Fruit fly (Drosophila melanogaster) whole organism, embryonic: ENCODE results near the gene CG10651.

ENCODE experiments used
- CG10959 ChIP-seq: fragments of 200-800 bp; sonication (Bioruptor generic); IDR thresholded peaks from 2 replicates; pipeline ENCODE4 v1.3.6; 2022; ENCODE audit warnings: missing biosample characterization, missing genetic modification characterization
- CG11085 ChIP-seq: fragments of 200-800 bp; sonication (Bioruptor generic); IDR thresholded peaks from 2 replicates; pipeline ENCODE4 v1.3.6; 2022; ENCODE audit warnings: missing biosample characterization, missing genetic modification characterization
- CG13287 ChIP-seq: fragments of 200-800 bp; sonication (Bioruptor generic); IDR thresholded peaks from 2 replicates; pipeline ENCODE4 v1.3.6; 2022; ENCODE audit warnings: missing biosample characterization, missing genetic modification characterization; ENCODE audit not compliant: partially characterized antibody
- CG13424 ChIP-seq: fragments of 200-800 bp; sonication (Bioruptor generic); optimal IDR thresholded peaks from 2 replicates; lab custom pipeline; 2019; ENCODE audit warnings: missing biosample characterization, mild to moderate bottlenecking, missing genetic modification characterization, moderate library complexity
- CG13624 ChIP-seq: fragments of 200-800 bp; sonication (Bioruptor generic); optimal IDR thresholded peaks from 2 replicates; lab custom pipeline; 2016; ENCODE audit warnings: missing biosample characterization, missing genetic modification characterization
- CG15073 ChIP-seq: fragments of 200-800 bp; sonication (Bioruptor generic); optimal IDR thresholded peaks from 2 replicates; lab custom pipeline; 2016; ENCODE audit warnings: missing biosample characterization, missing genetic modification characterization
- CG15696 ChIP-seq: fragments of 200-800 bp; sonication (Bioruptor generic); optimal IDR thresholded peaks from 2 replicates; lab custom pipeline; 2019; ENCODE audit warnings: missing biosample characterization, mild to moderate bottlenecking, missing genetic modification characterization, moderate library complexity
- CG16813 ChIP-seq: fragments of 200-800 bp; sonication (Bioruptor generic); IDR thresholded peaks from 3 replicates; pipeline ENCODE4 v1.3.6; 2022; ENCODE audit warnings: missing biosample characterization, missing genetic modification characterization; ENCODE audit not compliant: partially characterized antibody
- CG2116 ChIP-seq: fragments of 200-800 bp; sonication (Bioruptor generic); optimal IDR thresholded peaks from 3 replicates; lab custom pipeline; 2018; ENCODE audit warnings: missing biosample characterization, mild to moderate bottlenecking, missing genetic modification characterization
- CG31388 ChIP-seq: fragments of 200-800 bp; sonication (Bioruptor generic); optimal IDR thresholded peaks from 2 replicates; lab custom pipeline; 2016; ENCODE audit warnings: missing biosample characterization, missing genetic modification characterization
- CG3726 ChIP-seq: fragments of 200-800 bp; sonication (Bioruptor generic); IDR thresholded peaks from 3 replicates; pipeline ENCODE4, ENCODE4 v1.3.6; 2022; ENCODE audit warnings: missing biosample characterization, missing genetic modification characterization
- CG4617 ChIP-seq: fragments of 200-800 bp; sonication (Bioruptor generic); optimal IDR thresholded peaks from 3 replicates; lab custom pipeline; 2016; ENCODE audit warnings: missing biosample characterization, missing genetic modification characterization, borderline replicate concordance
- CG4730 ChIP-seq: fragments of 200-800 bp; sonication (Bioruptor generic); IDR thresholded peaks from 2 replicates; pipeline ENCODE4 v1.3.6; 2022; ENCODE audit warnings: missing biosample characterization, missing genetic modification characterization
- CG4820 ChIP-seq: fragments of 200-800 bp; sonication (Bioruptor generic); optimal IDR thresholded peaks from 3 replicates; lab custom pipeline; 2016; ENCODE audit warnings: missing biosample characterization, missing genetic modification characterization
- CG6689 ChIP-seq: fragments of 200-800 bp; sonication (Bioruptor generic); IDR thresholded peaks from 2 replicates; pipeline ENCODE4 v1.3.6; 2022; ENCODE audit warnings: missing biosample characterization, missing genetic modification characterization
- CG6765 ChIP-seq: fragments of 200-800 bp; sonication (Bioruptor generic); optimal IDR thresholded peaks from 3 replicates; lab custom pipeline; 2017; ENCODE audit warnings: missing biosample characterization, mild to moderate bottlenecking, missing genetic modification characterization
- CG7745 ChIP-seq: fragments of 200-800 bp; sonication (Bioruptor generic); optimal IDR thresholded peaks from 2 replicates; lab custom pipeline; 2018; ENCODE audit warnings: missing biosample characterization, mild to moderate bottlenecking, missing genetic modification characterization, moderate library complexity
- CG7963 ChIP-seq: fragments of 200-800 bp; sonication (Bioruptor generic); IDR thresholded peaks from 3 replicates; pipeline ENCODE4 v1.3.6; 2022; ENCODE audit warnings: missing biosample characterization, missing genetic modification characterization; ENCODE audit not compliant: partially characterized antibody
- CG8359 ChIP-seq: fragments of 200-800 bp; sonication (Bioruptor generic); optimal IDR thresholded peaks from 2 replicates; lab custom pipeline; 2017; ENCODE audit warnings: missing biosample characterization, mild to moderate bottlenecking, missing genetic modification characterization, borderline replicate concordance
- CTCF ChIP-seq: fragments of 200-800 bp; sonication (Bioruptor generic); optimal IDR thresholded peaks from 2 replicates; lab custom pipeline; 2017; ENCODE audit warnings: missing biosample characterization, mild to moderate bottlenecking, missing genetic modification characterization, moderate library complexity
- CkIIα-i1 ChIP-seq: fragments of 200-800 bp; sonication (Bioruptor generic); IDR thresholded peaks from 2 replicates; pipeline ENCODE4 v1.3.6; 2022; ENCODE audit warnings: missing biosample characterization, missing genetic modification characterization
- CoRest ChIP-seq: fragments of 200-800 bp; sonication (Bioruptor generic); optimal IDR thresholded peaks from 3 replicates; lab custom pipeline; 2018; ENCODE audit warnings: missing biosample characterization, mild to moderate bottlenecking, missing genetic modification characterization, moderate library complexity
- D ChIP-seq, 2 experiments: fragments of 200-800 bp in 1 of 2; fragments of >200 bp in 1 of 2; sonication (Bioruptor generic) in 1 of 2; optimal IDR thresholded peaks; 2 replicates in 1 of 2; 3 replicates in 1 of 2; lab custom pipeline; 2017; ENCODE audit warnings: mild to moderate bottlenecking in 1 of 2, missing biosample characterization in 1 of 2, missing genetic modification characterization in 1 of 2, missing genetic modification reagents in 1 of 2
- D19A ChIP-seq: fragments of 200-800 bp; optimal IDR thresholded peaks from 3 replicates; lab custom pipeline; 2019; ENCODE audit warnings: missing biosample characterization, mild to moderate bottlenecking, missing genetic modification characterization, moderate library complexity
- Deaf1 ChIP-seq: fragments of 200-800 bp; optimal IDR thresholded peaks from 3 replicates; lab custom pipeline; 2019; ENCODE audit warnings: missing biosample characterization, mild to moderate bottlenecking, missing genetic modification characterization, moderate library complexity
- Dip3 ChIP-seq: fragments of 200-800 bp; sonication (Bioruptor generic); optimal IDR thresholded peaks from 3 replicates; lab custom pipeline; 2016; ENCODE audit warnings: missing biosample characterization, missing genetic modification characterization
- E2f2 ChIP-seq: fragments of 200-800 bp; sonication (Bioruptor generic); IDR thresholded peaks from 2 replicates; pipeline ENCODE4 v1.3.6; 2022; ENCODE audit warnings: missing biosample characterization, missing genetic modification characterization
- Ets65A ChIP-seq: fragments of 200-800 bp; sonication (Bioruptor generic); peaks from one replicate; lab custom pipeline; 2016; ENCODE audit warnings: missing biosample characterization, missing genetic modification characterization
- Gug ChIP-seq: fragments of 200-800 bp; sonication (Bioruptor generic); IDR thresholded peaks from 4 replicates; pipeline ENCODE4 v1.3.6; 2022; ENCODE audit warnings: missing biosample characterization, missing genetic modification characterization
- HLH4C ChIP-seq: fragments of 200-800 bp; sonication (Bioruptor generic); IDR thresholded peaks from 3 replicates; pipeline ENCODE4 v1.3.6; 2022; ENCODE audit warnings: missing biosample characterization, missing genetic modification characterization; ENCODE audit not compliant: partially characterized antibody
- Hsf ChIP-seq: fragments of 200-800 bp; sonication (Bioruptor generic); optimal IDR thresholded peaks from 3 replicates; lab custom pipeline; 2016; ENCODE audit warnings: missing biosample characterization, missing genetic modification characterization
- Jarid2 ChIP-seq: fragments of 200-800 bp; sonication (Bioruptor generic); optimal IDR thresholded peaks from 3 replicates; lab custom pipeline; 2017; ENCODE audit warnings: mild to moderate bottlenecking, missing biosample characterization, missing genetic modification reagents, missing genetic modification characterization
- Myb ChIP-seq: fragments of 200-800 bp; sonication (Bioruptor generic); optimal IDR thresholded peaks from 2 replicates; lab custom pipeline; 2016; ENCODE audit warnings: missing biosample characterization, missing genetic modification characterization
- Sox102F ChIP-seq: fragments of 200-800 bp; sonication (Bioruptor generic); optimal IDR thresholded peaks from 2 replicates; lab custom pipeline; 2018; ENCODE audit warnings: missing biosample characterization, mild to moderate bottlenecking, missing genetic modification characterization, moderate library complexity
- Taf1 ChIP-seq: fragments of 200-800 bp; sonication (Bioruptor generic); IDR thresholded peaks from 2 replicates; pipeline ENCODE4 v1.3.6; 2022; ENCODE audit warnings: missing biosample characterization, missing genetic modification characterization
- bsh ChIP-seq, 2 experiments: fragments of 200-800 bp; sonication (Bioruptor generic); optimal IDR thresholded peaks; 2 replicates each; lab custom pipeline; 2017 to 2018; ENCODE audit warnings: mild to moderate bottlenecking in 2 of 2, missing biosample characterization in 2 of 2, missing genetic modification characterization in 2 of 2, moderate library complexity in 1 of 2
- chn ChIP-seq: fragments of 200-800 bp; sonication (Bioruptor generic); optimal IDR thresholded peaks from 2 replicates; lab custom pipeline; 2016; ENCODE audit warnings: missing biosample characterization, missing genetic modification characterization
- ham ChIP-seq: fragments of 200-800 bp; sonication (Bioruptor generic); IDR thresholded peaks from 2 replicates; pipeline ENCODE4 v1.3.6; 2022; ENCODE audit warnings: missing biosample characterization, missing genetic modification characterization
- kah ChIP-seq: fragments of 200-800 bp; sonication (Bioruptor generic); optimal IDR thresholded peaks from 2 replicates; lab custom pipeline; 2018; ENCODE audit warnings: missing biosample characterization, mild to moderate bottlenecking, missing genetic modification characterization
- onecut ChIP-seq: fragments of 200-800 bp; sonication (Bioruptor generic); IDR thresholded peaks from 2 replicates; pipeline ENCODE4 v1.3.6; 2022; ENCODE audit warnings: missing biosample characterization, missing genetic modification characterization
- pan ChIP-seq, 4 experiments: fragments of >200 bp in 3 of 4; fragments of 200-800 bp in 1 of 4; sonication (Bioruptor generic) in 1 of 4; optimal IDR thresholded peaks in 3 of 4; IDR thresholded peaks in 1 of 4; 2 replicates each; pipeline versions ENCODE4 v1.3.6 to Lab custom; 2017 to 2022; ENCODE audit warnings: missing biosample characterization in 2 of 4, missing genetic modification characterization in 2 of 4, mixed read lengths in 1 of 4
- pfk ChIP-seq: fragments of 200-800 bp; sonication (Bioruptor generic); optimal IDR thresholded peaks from 2 replicates; lab custom pipeline; 2018; ENCODE audit warnings: missing biosample characterization, mild to moderate bottlenecking, missing genetic modification characterization, moderate library complexity
- repo ChIP-seq: fragments of 200-800 bp; sonication (Bioruptor generic); optimal IDR thresholded peaks from 2 replicates; lab custom pipeline; 2016; ENCODE audit warnings: missing biosample characterization, missing genetic modification characterization
- schlank ChIP-seq: fragments of 200-800 bp; sonication (Bioruptor generic); optimal IDR thresholded peaks from 2 replicates; lab custom pipeline; 2018; ENCODE audit warnings: missing biosample characterization, mild to moderate bottlenecking, missing genetic modification characterization
- sr ChIP-seq: fragments of 200-800 bp; sonication (Bioruptor generic); IDR thresholded peaks from 3 replicates; pipeline ENCODE4 v1.3.6; 2022; ENCODE audit warnings: missing biosample characterization, missing genetic modification characterization
- ssp ChIP-seq: fragments of 200-800 bp; sonication (Bioruptor generic); IDR thresholded peaks from 2 replicates; pipeline ENCODE4 v1.3.6; 2022; ENCODE audit warnings: missing biosample characterization, missing genetic modification characterization
- tio ChIP-seq: fragments of 200-800 bp; sonication (Bioruptor generic); optimal IDR thresholded peaks from 2 replicates; lab custom pipeline; 2017; ENCODE audit warnings: missing biosample characterization, missing genetic modification characterization, inconsistent platforms

The CG10651 gene

dm6 chr2L:20120388-20121232 is 14.1 kb downstream of the CG10651 start (continued):
- TF ChIP-seq CG13287 (GFP tag; lab: Robert Waterston, UW) (peak; percentile 77), chn (peak; percentile 89), HLH4C (GFP tag; lab: Robert Waterston, UW) (peak; percentile 65; the same call in 2 of the 3 replicates), E2f2 (GFP tag; lab: Robert Waterston, UW) (peak; percentile 60; the same call in 1 of the 2 replicates), CG4730 (peak; percentile 93), CG15073 (GFP tag; lab: Kevin White, UChicago) (peak; percentile 68), CG13424 (tag; lab: Kevin White, UChicago) (peak; percentile 79), sr (GFP tag; lab: Robert Waterston, UW) (peak; percentile 81), schlank (tag; lab: Kevin White, UChicago) (peak; percentile 21), Myb (GFP tag; lab: Kevin White, UChicago) (peak; percentile 64), CG16813 (GFP tag; lab: Robert Waterston, UW) (peak; percentile 84), ssp (GFP tag; lab: Robert Waterston, UW) (peak; percentile 88), Ets65A (GFP tag; lab: Kevin White, UChicago) (peak; percentile 100), CG31388 (GFP tag; lab: Kevin White, UChicago) (peak; percentile 83), kah (GFP tag; lab: Kevin White, UChicago) (no peak), Jarid2 (peak; percentile 41), CG7963 (GFP tag; lab: Robert Waterston, UW) (peak; percentile 61; the same call in 2 of the 3 replicates), ham (GFP tag; lab: Robert Waterston, UW) (peak; percentile 18; the same call in 1 of the 2 replicates), CG8359 (GFP tag; lab: Kevin White, UChicago) (no peak), D19A (tag; lab: Kevin White, UChicago) (peak; percentile 53), CkIIα-i1 (GFP tag; lab: Robert Waterston, UW) (peak; percentile 28; the same call in 1 of the 2 replicates), CG2116 (GFP tag; lab: Kevin White, UChicago) (peak; percentile 64), Taf1 (GFP tag; lab: Robert Waterston, UW) (peak; percentile 88), CoRest (tag; lab: Kevin White, UChicago) (peak; percentile 75), Deaf1 (tag; lab: Kevin White, UChicago) (no peak), Sox102F (peak; percentile 88), Hsf (GFP tag; lab: Kevin White, UChicago) (peak; percentile 96), CTCF (GFP tag; lab: Kevin White, UChicago) (peak; percentile 100), CG6689 (peak; percentile 67; the same call in 1 of the 2 replicates), CG10959 (peak; percentile 94), D (optimal IDR thresholded peaks at IDR 0.05; lab: Kevin White, UChicago) (no peak), D (GFP tag; optimal IDR thresholded peaks at IDR 0.05; lab: Kevin White, UChicago) (peak; percentile 57), CG6765 (GFP tag; lab: Kevin White, UChicago) (no peak), pan (optimal IDR thresholded peaks at IDR 0.05; lab: Kevin White, UChicago) (no peak), pan (GFP tag; optimal IDR thresholded peaks at IDR 0.05 in 1 of 2, IDR thresholded peaks at IDR 0.05 in 1 of 2) (peak in 1 of 2 experiments; percentile 86), pfk (GFP tag; lab: Kevin White, UChicago) (peak; percentile 45), CG13624 (GFP tag; lab: Kevin White, UChicago) (peak; percentile 88), Gug (GFP tag; lab: Robert Waterston, UW) (peak; percentile 97), CG4820 (peak; percentile 87), tio (peak; percentile 76), CG3726 (peak; percentile 92), bsh (GFP tag; optimal IDR thresholded peaks at IDR 0.05; lab: Kevin White, UChicago) (peak; percentile 21 to 70), CG11085 (GFP tag; lab: Robert Waterston, UW) (peak; percentile 96), CG7745 (tag; lab: Kevin White, UChicago) (no peak), CG4617 (peak; percentile 86), Dip3 (GFP tag; lab: Kevin White, UChicago) (peak; percentile 70), repo (GFP tag; lab: Kevin White, UChicago) (peak; percentile 86), onecut (GFP tag; lab: Robert Waterston, UW) (peak; percentile 95), CG15696 (peak; percentile 95)
